Fruit fly (Drosophila melanogaster) whole organism, embryonic: ENCODE measurements around the gene Muc11A.
A peak's percentile ranks its signal among the peaks of the same experiment; 100 is the strongest.

Source experiments
- BEAF-32 ChIP-seq: fragments of 200-800 bp; sonication (Bioruptor generic); optimal IDR thresholded peaks from 3 replicates; lab custom pipeline; 2017; ENCODE audit warnings: missing biosample characterization, missing genetic modification characterization, mild to moderate bottlenecking, moderate library complexity, missing genetic modification reagents
- Blimp-1 ChIP-seq: fragments of 200-800 bp; sonication (Bioruptor generic); optimal IDR thresholded peaks from 3 replicates; lab custom pipeline; 2018; ENCODE audit warnings: missing biosample characterization, missing genetic modification characterization, mild to moderate bottlenecking, moderate library complexity, missing genetic modification reagents
- CG1024 ChIP-seq: fragments of 200-800 bp; sonication (Bioruptor generic); IDR thresholded peaks from 2 replicates; pipeline ENCODE4 v1.3.6; 2022; ENCODE audit warnings: missing biosample characterization, missing genetic modification characterization
- CG10267 ChIP-seq: fragments of 200-800 bp; sonication (Bioruptor generic); optimal IDR thresholded peaks from 2 replicates; lab custom pipeline; 2018; ENCODE audit warnings: missing biosample characterization, mild to moderate bottlenecking, missing genetic modification characterization, moderate library complexity
- CG10979 ChIP-seq: fragments of 200-800 bp; sonication (Bioruptor generic); optimal IDR thresholded peaks from 2 replicates; lab custom pipeline; 2018; ENCODE audit warnings: missing biosample characterization, mild to moderate bottlenecking, missing genetic modification characterization, moderate library complexity
- CG11504 ChIP-seq: fragments of 200-800 bp; sonication (Bioruptor generic); optimal IDR thresholded peaks from 3 replicates; lab custom pipeline; 2019; ENCODE audit warnings: missing biosample characterization, mild to moderate bottlenecking, missing genetic modification characterization, moderate library complexity
- CG12391 ChIP-seq: fragments of 200-800 bp; sonication (Bioruptor generic); optimal IDR thresholded peaks from 3 replicates; lab custom pipeline; 2018; ENCODE audit warnings: missing biosample characterization, mild to moderate bottlenecking, missing genetic modification characterization, moderate library complexity
- CG13424 ChIP-seq: fragments of 200-800 bp; sonication (Bioruptor generic); optimal IDR thresholded peaks from 2 replicates; lab custom pipeline; 2019; ENCODE audit warnings: missing biosample characterization, mild to moderate bottlenecking, missing genetic modification characterization, moderate library complexity
- CG14710 ChIP-seq: fragments of 200-800 bp; sonication (Bioruptor generic); optimal IDR thresholded peaks from 3 replicates; lab custom pipeline; 2019; ENCODE audit warnings: missing biosample characterization, mild to moderate bottlenecking, missing genetic modification characterization, moderate library complexity
- CG15269 ChIP-seq: fragments of 200-800 bp; sonication (Bioruptor generic); optimal IDR thresholded peaks from 2 replicates; lab custom pipeline; 2018; ENCODE audit warnings: missing biosample characterization, mild to moderate bottlenecking, missing genetic modification characterization, moderate library complexity
- CG18476 ChIP-seq: fragments of 200-800 bp; sonication (Bioruptor generic); optimal IDR thresholded peaks from 2 replicates; lab custom pipeline; 2016; ENCODE audit warnings: missing biosample characterization, mild to moderate bottlenecking, missing genetic modification characterization
- CG33213 ChIP-seq: fragments of 200-800 bp; sonication (Bioruptor generic); optimal IDR thresholded peaks from 3 replicates; lab custom pipeline; 2016; ENCODE audit warnings: missing biosample characterization, missing genetic modification characterization
- CG4360 ChIP-seq: fragments of 200-800 bp; sonication (Bioruptor generic); IDR thresholded peaks from 2 replicates; pipeline ENCODE4 v1.3.6; 2022; ENCODE audit warnings: missing biosample characterization, missing genetic modification characterization
- CG4424 ChIP-seq: fragments of 200-800 bp; sonication (Bioruptor generic); optimal IDR thresholded peaks from 3 replicates; lab custom pipeline; 2016; ENCODE audit warnings: missing biosample characterization, missing genetic modification characterization
- CG5180 ChIP-seq: fragments of 200-800 bp; sonication (Bioruptor generic); optimal IDR thresholded peaks from 3 replicates; lab custom pipeline; 2017; ENCODE audit warnings: missing biosample characterization, missing genetic modification characterization, mild to moderate bottlenecking, moderate library complexity, missing genetic modification reagents
- CG6272 ChIP-seq: fragments of 200-800 bp; sonication (Bioruptor generic); IDR thresholded peaks from 2 replicates; pipeline ENCODE4 v1.3.6; 2022; ENCODE audit warnings: missing biosample characterization, missing genetic modification characterization
- CG7556 ChIP-seq: fragments of 200-800 bp; sonication (Bioruptor generic); optimal IDR thresholded peaks from 2 replicates; lab custom pipeline; 2017; ENCODE audit warnings: missing biosample characterization, mild to moderate bottlenecking, missing genetic modification characterization
- CG8388 ChIP-seq: fragments of 200-800 bp; sonication (Bioruptor generic); optimal IDR thresholded peaks from 2 replicates; lab custom pipeline; 2019; ENCODE audit warnings: missing biosample characterization, mild to moderate bottlenecking, missing genetic modification characterization, moderate library complexity
- CG8478 ChIP-seq: fragments of >200 bp; optimal IDR thresholded peaks from 2 replicates; lab custom pipeline; 2018
- CG9932 ChIP-seq: fragments of 200-800 bp; sonication (Bioruptor generic); IDR thresholded peaks from 2 replicates; pipeline ENCODE4 v1.3.6; 2022; ENCODE audit warnings: missing biosample characterization, missing genetic modification characterization
- CTCF ChIP-seq: fragments of 200-800 bp; sonication (Bioruptor generic); optimal IDR thresholded peaks from 2 replicates; lab custom pipeline; 2017; ENCODE audit warnings: missing biosample characterization, mild to moderate bottlenecking, missing genetic modification characterization, moderate library complexity
- CoRest ChIP-seq: fragments of 200-800 bp; sonication (Bioruptor generic); optimal IDR thresholded peaks from 3 replicates; lab custom pipeline; 2018; ENCODE audit warnings: missing biosample characterization, mild to moderate bottlenecking, missing genetic modification characterization, moderate library complexity
- D ChIP-seq, 2 experiments: fragments of 200-800 bp in 1 of 2; fragments of >200 bp in 1 of 2; sonication (Bioruptor generic) in 1 of 2; optimal IDR thresholded peaks; 2 replicates in 1 of 2; 3 replicates in 1 of 2; lab custom pipeline; 2017; ENCODE audit warnings: mild to moderate bottlenecking in 1 of 2, missing biosample characterization in 1 of 2, missing genetic modification characterization in 1 of 2, missing genetic modification reagents in 1 of 2
- Deaf1 ChIP-seq: fragments of 200-800 bp; optimal IDR thresholded peaks from 3 replicates; lab custom pipeline; 2019; ENCODE audit warnings: missing biosample characterization, mild to moderate bottlenecking, missing genetic modification characterization, moderate library complexity
- Fer1 ChIP-seq: fragments of 200-800 bp; sonication (Bioruptor generic); optimal IDR thresholded peaks from 2 replicates; lab custom pipeline; 2017; ENCODE audit warnings: missing biosample characterization, mild to moderate bottlenecking, missing genetic modification characterization
- Hr51 ChIP-seq, 2 experiments: fragments of 200-800 bp; sonication (Bioruptor generic); optimal IDR thresholded peaks; 2 replicates in 1 of 2; 3 replicates in 1 of 2; lab custom pipeline; 2016 to 2018; ENCODE audit warnings: missing biosample characterization in 2 of 2, missing genetic modification characterization in 2 of 2, mild to moderate bottlenecking in 1 of 2, moderate library complexity in 1 of 2
- Sin3A ChIP-seq: fragments of >200 bp; optimal IDR thresholded peaks from 2 replicates; lab custom pipeline; 2018
- Sox102F ChIP-seq: fragments of 200-800 bp; sonication (Bioruptor generic); optimal IDR thresholded peaks from 2 replicates; lab custom pipeline; 2018; ENCODE audit warnings: missing biosample characterization, mild to moderate bottlenecking, missing genetic modification characterization, moderate library complexity
- Usf ChIP-seq: fragments of 200-800 bp; sonication (Bioruptor generic); optimal IDR thresholded peaks from 2 replicates; lab custom pipeline; 2017; ENCODE audit warnings: missing genotype, missing biosample characterization, missing genetic modification characterization
- bsh ChIP-seq, 2 experiments: fragments of 200-800 bp; sonication (Bioruptor generic); optimal IDR thresholded peaks; 2 replicates each; lab custom pipeline; 2017 to 2018; ENCODE audit warnings: mild to moderate bottlenecking in 2 of 2, missing biosample characterization in 2 of 2, missing genetic modification characterization in 2 of 2, moderate library complexity in 1 of 2
- crol ChIP-seq: fragments of 200-800 bp; sonication (Bioruptor generic); IDR thresholded peaks from 2 replicates; pipeline ENCODE4 v1.3.6; 2022; ENCODE audit warnings: missing biosample characterization, missing genetic modification characterization
- dm ChIP-seq: fragments of 200-800 bp; sonication (Bioruptor generic); optimal IDR thresholded peaks from 3 replicates; lab custom pipeline; 2016; ENCODE audit warnings: missing biosample characterization, missing genetic modification characterization
- dmrt99B ChIP-seq: fragments of 200-800 bp; sonication (Bioruptor generic); optimal IDR thresholded peaks from 2 replicates; lab custom pipeline; 2018; ENCODE audit warnings: missing biosample characterization, mild to moderate bottlenecking, missing genetic modification characterization, moderate library complexity
- gro ChIP-seq: fragments of 200-800 bp; sonication (Bioruptor generic); optimal IDR thresholded peaks from 2 replicates; lab custom pipeline; 2016; ENCODE audit warnings: missing biosample characterization, missing genetic modification characterization
- ind ChIP-seq: fragments of 200-800 bp; sonication (Bioruptor generic); optimal IDR thresholded peaks from 3 replicates; lab custom pipeline; 2016; ENCODE audit warnings: missing biosample characterization, missing genetic modification characterization
- luna ChIP-seq: fragments of 200-800 bp; sonication (Bioruptor generic); optimal IDR thresholded peaks from 2 replicates; lab custom pipeline; 2016; ENCODE audit warnings: missing biosample characterization, missing genetic modification characterization
- nmo ChIP-seq: fragments of 200-800 bp; sonication (Bioruptor generic); optimal IDR thresholded peaks from 2 replicates; lab custom pipeline; 2018; ENCODE audit warnings: missing biosample characterization, mild to moderate bottlenecking, missing genetic modification characterization, moderate library complexity
- nom ChIP-seq: fragments of 200-800 bp; sonication (Bioruptor generic); optimal IDR thresholded peaks from 2 replicates; lab custom pipeline; 2017; ENCODE audit warnings: missing biosample characterization, missing genetic modification characterization, mild to moderate bottlenecking, moderate library complexity, missing genetic modification reagents
- phol ChIP-seq: fragments of 200-800 bp; sonication (Bioruptor generic); optimal IDR thresholded peaks from 3 replicates; lab custom pipeline; 2018; ENCODE audit warnings: missing biosample characterization, mild to moderate bottlenecking, missing genetic modification characterization, moderate library complexity
- pita ChIP-seq: fragments of 200-800 bp; sonication (Bioruptor generic); optimal IDR thresholded peaks from 2 replicates; lab custom pipeline; 2017; ENCODE audit warnings: missing biosample characterization, mild to moderate bottlenecking, missing genetic modification characterization
- pros ChIP-seq: fragments of 200-800 bp; sonication (Bioruptor generic); optimal IDR thresholded peaks from 3 replicates; lab custom pipeline; 2019; ENCODE audit warnings: missing biosample characterization, mild to moderate bottlenecking, missing genetic modification characterization, moderate library complexity
- rib ChIP-seq: fragments of 200-800 bp; sonication (Bioruptor generic); IDR thresholded peaks from 2 replicates; pipeline ENCODE4 v1.3.6; 2022; ENCODE audit warnings: missing biosample characterization, missing genetic modification characterization
- row ChIP-seq: fragments of 200-800 bp; sonication (Bioruptor generic); IDR thresholded peaks from 3 replicates; pipeline ENCODE4 v1.3.6; 2022; ENCODE audit warnings: missing biosample characterization, missing genetic modification characterization
- sd ChIP-seq: fragments of 200-800 bp; sonication (Bioruptor generic); optimal IDR thresholded peaks from 3 replicates; lab custom pipeline; 2018; ENCODE audit warnings: missing biosample characterization, mild to moderate bottlenecking, missing genetic modification characterization, moderate library complexity
- sob ChIP-seq: fragments of 200-800 bp; sonication (Bioruptor generic); IDR thresholded peaks from 2 replicates; pipeline ENCODE4 v1.3.6; 2022; ENCODE audit warnings: missing biosample characterization, missing genetic modification characterization
- tap ChIP-seq: fragments of 200-800 bp; optimal IDR thresholded peaks from 3 replicates; lab custom pipeline; 2019; ENCODE audit warnings: missing biosample characterization, mild to moderate bottlenecking, missing genetic modification characterization, moderate library complexity
- tio ChIP-seq: fragments of 200-800 bp; sonication (Bioruptor generic); optimal IDR thresholded peaks from 2 replicates; lab custom pipeline; 2017; ENCODE audit warnings: missing biosample characterization, missing genetic modification characterization, inconsistent platforms
- unpg ChIP-seq: fragments of 200-800 bp; sonication (Bioruptor generic); optimal IDR thresholded peaks from 3 replicates; lab custom pipeline; 2018; ENCODE audit warnings: missing biosample characterization, mild to moderate bottlenecking, missing genetic modification characterization, moderate library complexity
- vfl ChIP-seq: fragments of 200-800 bp; sonication (Bioruptor generic); optimal IDR thresholded peaks from 2 replicates; lab custom pipeline; 2016; ENCODE audit warnings: missing biosample characterization, missing genetic modification characterization
- zfh2 ChIP-seq: fragments of 200-800 bp; sonication (Bioruptor generic); optimal IDR thresholded peaks from 2 replicates; lab custom pipeline; 2016; ENCODE audit warnings: missing biosample characterization, missing genetic modification characterization

Gene Muc11A

dm6 chrX:12076243-12076642, 16.6 kb downstream of the Muc11A start (continued):
- TF ChIP-seq nmo (GFP tag; lab: Kevin White, UChicago) (peak; percentile 1), CG12391 (tag; lab: Kevin White, UChicago) (peak; percentile 18), CG18476 (GFP tag; lab: Kevin White, UChicago) (no peak), CoRest (tag; lab: Kevin White, UChicago) (peak; percentile 22), CG10979 (peak; percentile 43), Hr51 (GFP tag; optimal IDR thresholded peaks at IDR 0.05; lab: Kevin White, UChicago) (peak in 1 of 2 experiments; percentile 55), Blimp-1 (GFP tag; lab: Kevin White, UChicago) (peak; percentile 45), bsh (GFP tag; optimal IDR thresholded peaks at IDR 0.05; lab: Kevin White, UChicago) (peak in 1 of 2 experiments; percentile 51), unpg (GFP tag; lab: Kevin White, UChicago) (peak; percentile 24), Fer1 (GFP tag; lab: Kevin White, UChicago) (peak; percentile 23), CG15269 (peak; percentile 4), dm (GFP tag; lab: Kevin White, UChicago) (no peak), CG6272 (GFP tag; lab: Robert Waterston, UW) (no peak), pros (peak; percentile 27), row (GFP tag; lab: Robert Waterston, UW) (peak; percentile 57), tio (no peak), CG13424 (tag; lab: Kevin White, UChicago) (peak; percentile 41), CG7556 (GFP tag; lab: Kevin White, UChicago) (peak; percentile 45), phol (tag; lab: Kevin White, UChicago) (peak; percentile 26), CG14710 (tag; lab: Kevin White, UChicago) (peak; percentile 17), D (optimal IDR thresholded peaks at IDR 0.05; lab: Kevin White, UChicago) (no peak), D (GFP tag; optimal IDR thresholded peaks at IDR 0.05; lab: Kevin White, UChicago) (peak; percentile 25), Sox102F (GFP tag; lab: Kevin White, UChicago) (peak; percentile 28), tap (tag; lab: Kevin White, UChicago) (peak; percentile 10), Usf (no peak), rib (no peak), CG11504 (peak; percentile 54), luna (GFP tag; lab: Kevin White, UChicago) (no peak), CG8388 (GFP tag; lab: Kevin White, UChicago) (peak; percentile 22), CG10267 (tag; lab: Kevin White, UChicago) (peak; percentile 14), CG4424 (GFP tag; lab: Kevin White, UChicago) (peak; percentile 6)

dm6 chrX:12082244-12082643, 22.6 kb downstream of the Muc11A start:
- TF ChIP-seq Sin3A (no peak), CG33213 (GFP tag; lab: Kevin White, UChicago) (no peak), CG9932 (no peak), CG4360 (GFP tag; lab: Robert Waterston, UW) (no peak), Hr51 (GFP tag; optimal IDR thresholded peaks at IDR 0.05; lab: Kevin White, UChicago) (peak in 1 of 2 experiments; percentile 20), BEAF-32 (no peak), CG5180 (GFP tag; lab: Kevin White, UChicago) (no peak), Usf (no peak), dmrt99B (tag; lab: Kevin White, UChicago) (peak; percentile 48), CTCF (no peak), CG7556 (GFP tag; lab: Kevin White, UChicago) (peak; percentile 31), CG8478 (lab: Kevin White, UChicago) (no peak), crol (GFP tag; lab: Robert Waterston, UW) (no peak), pita (GFP tag; lab: Kevin White, UChicago) (no peak), nom (GFP tag; lab: Kevin White, UChicago) (no peak), sob (GFP tag; lab: Robert Waterston, UW) (no peak), CG1024 (no peak), gro (GFP tag; lab: Kevin White, UChicago) (no peak), zfh2 (GFP tag; lab: Kevin White, UChicago) (no peak), sd (tag; lab: Kevin White, UChicago) (no peak), CG11504 (peak; percentile 54), Deaf1 (tag; lab: Kevin White, UChicago) (no peak), vfl (GFP tag; lab: Kevin White, UChicago) (no peak), ind (peak; percentile 11)
